Worm (Caenorhabditis elegans) whole organism, L4 larva: ENCODE results near the gene T12D8.5.

Experiments
- D1046.2 ChIP-seq: fragments of 200-800 bp; sonication (Bioruptor generic); IDR thresholded peaks from 2 replicates; pipeline ENCODE4 v1.3.6; 2022; ENCODE audit warnings: missing genetic modification characterization, missing compliant biosample characterization
- F10B5.3 ChIP-seq: sonication (generic microtip); optimal IDR thresholded peaks from 2 replicates; lab custom pipeline; 2016; ENCODE audit warnings: mild to moderate bottlenecking, missing genetic modification characterization, missing compliant biosample characterization
- F49E8.2 ChIP-seq: sonication (generic microtip); optimal IDR thresholded peaks from 2 replicates; lab custom pipeline; 2016; ENCODE audit warnings: missing compliant biosample characterization, mild to moderate bottlenecking, missing genetic modification characterization, borderline replicate concordance
- T20F7.1 ChIP-seq: fragments of 200-800 bp; sonication (Bioruptor generic); optimal IDR thresholded peaks from 2 replicates; lab custom pipeline; 2018; ENCODE audit warnings: mild to moderate bottlenecking, missing genetic modification characterization, missing compliant biosample characterization
- T26A8.4 ChIP-seq: fragments of 200-800 bp; sonication (Bioruptor generic); IDR thresholded peaks from 2 replicates; pipeline ENCODE4 v1.3.6; 2022; ENCODE audit warnings: missing genetic modification characterization, missing compliant biosample characterization
- Y105C5A.15 ChIP-seq: fragments of 200-800 bp; sonication (Bioruptor generic); IDR thresholded peaks from 2 replicates; pipeline ENCODE4 v1.3.6; 2022; ENCODE audit warnings: missing genetic modification characterization, missing compliant biosample characterization
- ama-1 ChIP-seq: fragments of 150-350 bp; optimal IDR thresholded peaks from 2 replicates; lab custom pipeline; 2014; ENCODE audit warnings: inconsistent platforms, mixed read lengths
- arid-1 ChIP-seq: fragments of 200-800 bp; sonication (Bioruptor generic); conservative IDR thresholded peaks from 2 replicates; pipeline ENCODE4 v1.3.6; 2022; ENCODE audit warnings: missing genetic modification reagents, missing genetic modification characterization, missing compliant biosample characterization
- ceh-20 ChIP-seq: fragments of 200-800 bp; sonication (Bioruptor generic); IDR thresholded peaks from 2 replicates; pipeline ENCODE4 v1.3.6; 2022; ENCODE audit warnings: missing genetic modification reagents, missing genetic modification characterization, missing compliant biosample characterization
- ceh-28 ChIP-seq: fragments of 150-350 bp; optimal IDR thresholded peaks from 2 replicates; lab custom pipeline; 2014; ENCODE audit warnings: missing biosample characterization, missing genetic modification reagents, missing genetic modification characterization
- ceh-32 ChIP-seq: sonication (generic microtip); optimal IDR thresholded peaks from 2 replicates; lab custom pipeline; 2016; ENCODE audit warnings: mild to moderate bottlenecking, missing genetic modification characterization, missing compliant biosample characterization; ENCODE audit not compliant: poor library complexity
- ceh-62 ChIP-seq: sonication (generic microtip); optimal IDR thresholded peaks from 2 replicates; lab custom pipeline; 2017; ENCODE audit warnings: missing biosample characterization, missing genetic modification characterization
- ceh-82 ChIP-seq: sonication (generic microtip); optimal IDR thresholded peaks from 2 replicates; lab custom pipeline; 2017; ENCODE audit warnings: missing biosample characterization, missing genetic modification characterization
- ces-1 ChIP-seq: fragments of 150-350 bp; sonication (generic microtip); optimal IDR thresholded peaks from 4 replicates; lab custom pipeline; 2014; ENCODE audit warnings: missing biosample characterization, missing genetic modification reagents, missing genetic modification characterization
- cey-2 ChIP-seq: sonication (generic microtip); optimal IDR thresholded peaks from 3 replicates; lab custom pipeline; 2017; ENCODE audit warnings: missing genetic modification characterization, mild to moderate bottlenecking, missing compliant biosample characterization, antibody characterized with exemption, borderline replicate concordance; ENCODE audit not compliant: insufficient read depth
- ctbp-1 ChIP-seq: fragments of 200-800 bp; sonication (Bioruptor generic); IDR thresholded peaks from 2 replicates; pipeline ENCODE4 v1.3.6; 2022; ENCODE audit warnings: missing genetic modification reagents, missing genetic modification characterization, missing compliant biosample characterization
- daf-12 ChIP-seq: fragments of 150-350 bp; optimal IDR thresholded peaks from 2 replicates; lab custom pipeline; 2014; ENCODE audit warnings: missing biosample characterization, missing genetic modification reagents, missing genetic modification characterization
- daf-16 ChIP-seq, 3 experiments: sonication (generic microtip); optimal IDR thresholded peaks; 2 replicates each; lab custom pipeline; 2016 to 2017; ENCODE audit warnings: missing genetic modification characterization in 3 of 3, missing genetic modification reagents in 3 of 3, mild to moderate bottlenecking in 2 of 3, missing compliant biosample characterization in 2 of 3, missing biosample characterization in 1 of 3, moderate library complexity in 1 of 3
- dmd-6 ChIP-seq: fragments of 200-800 bp; sonication (Bioruptor generic); IDR thresholded peaks from 2 replicates; pipeline ENCODE4 v1.3.6; 2022; ENCODE audit warnings: missing genetic modification reagents, missing genetic modification characterization, missing compliant biosample characterization
- dmd-8 ChIP-seq: fragments of 200-800 bp; sonication (Bioruptor generic); IDR thresholded peaks from 2 replicates; pipeline ENCODE4 v1.3.6; 2022; ENCODE audit warnings: missing genetic modification characterization, missing compliant biosample characterization
- hif-1 ChIP-seq, 2 experiments: sonication (generic microtip); optimal IDR thresholded peaks; 2 replicates each; lab custom pipeline; 2016 to 2017; ENCODE audit warnings: missing compliant biosample characterization in 2 of 2, missing genetic modification characterization in 2 of 2, missing genetic modification reagents in 2 of 2, missing genotype in 2 of 2, mild to moderate bottlenecking in 1 of 2
- hlh-30 ChIP-seq: sonication (generic microtip); optimal IDR thresholded peaks from 2 replicates; lab custom pipeline; 2017; ENCODE audit warnings: antibody characterized with exemption, mild to moderate bottlenecking, missing genetic modification characterization, missing compliant biosample characterization; ENCODE audit not compliant: insufficient read depth
- lin-1 ChIP-seq: fragments of 200-800 bp; sonication (Bioruptor generic); IDR thresholded peaks from 2 replicates; pipeline ENCODE4 v1.3.6; 2022; ENCODE audit warnings: missing genetic modification reagents, missing genetic modification characterization, missing compliant biosample characterization
- lin-13 ChIP-seq: fragments of 150-350 bp; optimal IDR thresholded peaks from 2 replicates; lab custom pipeline; 2014; ENCODE audit warnings: missing biosample characterization, missing genetic modification reagents, missing genetic modification characterization
- lin-38 ChIP-seq: fragments of 200-800 bp; sonication (Bioruptor generic); IDR thresholded peaks from 2 replicates; pipeline ENCODE4 v1.3.6; 2022; ENCODE audit warnings: missing genetic modification reagents, missing genetic modification characterization, missing compliant biosample characterization
- lin-39 ChIP-seq: fragments of 150-350 bp; optimal IDR thresholded peaks from 2 replicates; lab custom pipeline; 2014; ENCODE audit warnings: missing biosample characterization, missing genetic modification reagents, missing genetic modification characterization
- lir-3 ChIP-seq: sonication (generic microtip); optimal IDR thresholded peaks from 2 replicates; lab custom pipeline; 2016; ENCODE audit warnings: mild to moderate bottlenecking, missing genetic modification characterization, missing compliant biosample characterization
- madf-5 ChIP-seq, 2 experiments: fragments of 200-800 bp; sonication (Bioruptor generic); IDR thresholded peaks; 2 replicates each; pipeline ENCODE4 v1.3.6; 2022; ENCODE audit warnings: missing compliant biosample characterization in 2 of 2, missing genetic modification characterization in 2 of 2
- mdl-1 ChIP-seq, 2 experiments: fragments of 150-350 bp in 1 of 2; sonication (generic microtip) in 1 of 2; optimal IDR thresholded peaks; 2 replicates each; lab custom pipeline; 2014 to 2017; ENCODE audit warnings: missing biosample characterization in 2 of 2, missing genetic modification characterization in 2 of 2
- mdt-29 ChIP-seq: fragments of 200-800 bp; sonication (Bioruptor generic); IDR thresholded peaks from 2 replicates; pipeline ENCODE4 v1.3.6; 2022; ENCODE audit warnings: missing genetic modification reagents, missing genetic modification characterization, missing compliant biosample characterization
- mep-1 ChIP-seq: fragments of 150-350 bp; sonication (generic microtip); optimal IDR thresholded peaks from 3 replicates; lab custom pipeline; 2014; ENCODE audit warnings: missing biosample characterization, missing genetic modification characterization
- mxl-2 ChIP-seq: fragments of 200-800 bp; sonication (Bioruptor generic); conservative IDR thresholded peaks from 2 replicates; pipeline ENCODE4 v1.3.6; 2022; ENCODE audit warnings: missing genetic modification reagents, missing genetic modification characterization, missing compliant biosample characterization
- mxl-3 ChIP-seq: fragments of 200-800 bp; sonication (Bioruptor generic); optimal IDR thresholded peaks from 2 replicates; lab custom pipeline; 2018; ENCODE audit warnings: mild to moderate bottlenecking, missing genetic modification characterization, missing compliant biosample characterization
- nhr-111 ChIP-seq: fragments of 200-800 bp; sonication (Bioruptor generic); optimal IDR thresholded peaks from 2 replicates; lab custom pipeline; 2018; ENCODE audit warnings: mild to moderate bottlenecking, missing genetic modification characterization, missing compliant biosample characterization
- nhr-25 ChIP-seq: sonication (generic microtip); optimal IDR thresholded peaks from 2 replicates; lab custom pipeline; 2017; ENCODE audit warnings: missing genetic modification characterization, mild to moderate bottlenecking, missing compliant biosample characterization, antibody characterized with exemption, moderate library complexity, borderline replicate concordance; ENCODE audit not compliant: insufficient read depth
- nhr-42 ChIP-seq: fragments of 200-800 bp; sonication (Bioruptor generic); IDR thresholded peaks from 2 replicates; pipeline ENCODE4 v1.3.6; 2022; ENCODE audit warnings: missing genetic modification characterization, missing compliant biosample characterization
- nhr-6 ChIP-seq: fragments of 150-350 bp; optimal IDR thresholded peaks from 2 replicates; lab custom pipeline; 2014; ENCODE audit warnings: missing biosample characterization, missing genetic modification characterization
- nhr-77 ChIP-seq: fragments of 150-350 bp; optimal IDR thresholded peaks from 2 replicates; lab custom pipeline; 2014; ENCODE audit warnings: missing biosample characterization, missing genetic modification characterization
- rbr-2 ChIP-seq: sonication (generic microtip); optimal IDR thresholded peaks from 2 replicates; lab custom pipeline; 2016; ENCODE audit warnings: missing genotype, missing genetic modification characterization, missing compliant biosample characterization
- sdz-12 ChIP-seq: fragments of 200-800 bp; sonication (Bioruptor generic); optimal IDR thresholded peaks from 2 replicates; lab custom pipeline; 2018; ENCODE audit warnings: mild to moderate bottlenecking, missing genetic modification characterization, missing compliant biosample characterization
- skn-1 ChIP-seq: fragments of 150-350 bp; optimal IDR thresholded peaks from 2 replicates; lab custom pipeline; 2014; ENCODE audit warnings: missing biosample characterization, missing genetic modification characterization
- spr-1 ChIP-seq: sonication (generic microtip); optimal IDR thresholded peaks from 2 replicates; lab custom pipeline; 2016; ENCODE audit warnings: mild to moderate bottlenecking, missing genetic modification characterization, missing compliant biosample characterization
- spr-3 ChIP-seq: fragments of 200-800 bp; sonication (Bioruptor generic); optimal IDR thresholded peaks from 2 replicates; lab custom pipeline; 2018; ENCODE audit warnings: mild to moderate bottlenecking, missing genetic modification characterization, missing compliant biosample characterization
- tag-97 ChIP-seq: fragments of 200-800 bp; sonication (Bioruptor generic); IDR thresholded peaks from 2 replicates; pipeline ENCODE4 v1.3.6; 2022; ENCODE audit warnings: missing genetic modification characterization, missing compliant biosample characterization
- tra-1 ChIP-seq: fragments of 200-800 bp; sonication (Bioruptor generic); IDR thresholded peaks from 2 replicates; pipeline ENCODE4 v1.3.6; 2022; ENCODE audit warnings: missing genetic modification reagents, missing genetic modification characterization, missing compliant biosample characterization
- unc-130 ChIP-seq: sonication (generic microtip); optimal IDR thresholded peaks from 2 replicates; lab custom pipeline; 2016; ENCODE audit warnings: missing genetic modification reagents, missing genetic modification characterization, missing compliant biosample characterization
- unc-39 ChIP-seq: sonication (generic microtip); optimal IDR thresholded peaks from 2 replicates; lab custom pipeline; 2017; ENCODE audit warnings: missing biosample characterization, missing genetic modification characterization
- unc-62 ChIP-seq, 3 experiments: fragments of 150-350 bp in 1 of 3; sonication (generic microtip); optimal IDR thresholded peaks in 2 of 3; peaks in 1 of 3; 1 replicate in 1 of 3; 2 replicates in 2 of 3; lab custom pipeline; 2014 to 2017; ENCODE audit warnings: missing biosample characterization in 3 of 3, missing genetic modification characterization in 3 of 3, missing genetic modification reagents in 3 of 3, missing genotype in 1 of 3
- vab-7 ChIP-seq: fragments of 200-800 bp; sonication (Bioruptor generic); IDR thresholded peaks from 2 replicates; pipeline ENCODE4 v1.3.6; 2022; ENCODE audit warnings: missing genetic modification reagents, missing genetic modification characterization, missing compliant biosample characterization
- zfp-3 ChIP-seq: fragments of 200-800 bp; sonication (Bioruptor generic); conservative IDR thresholded peaks from 2 replicates; pipeline ENCODE4 v1.3.6; 2022; ENCODE audit warnings: missing genetic modification reagents, missing genetic modification characterization, missing compliant biosample characterization

Gene T12D8.5

DNA sequence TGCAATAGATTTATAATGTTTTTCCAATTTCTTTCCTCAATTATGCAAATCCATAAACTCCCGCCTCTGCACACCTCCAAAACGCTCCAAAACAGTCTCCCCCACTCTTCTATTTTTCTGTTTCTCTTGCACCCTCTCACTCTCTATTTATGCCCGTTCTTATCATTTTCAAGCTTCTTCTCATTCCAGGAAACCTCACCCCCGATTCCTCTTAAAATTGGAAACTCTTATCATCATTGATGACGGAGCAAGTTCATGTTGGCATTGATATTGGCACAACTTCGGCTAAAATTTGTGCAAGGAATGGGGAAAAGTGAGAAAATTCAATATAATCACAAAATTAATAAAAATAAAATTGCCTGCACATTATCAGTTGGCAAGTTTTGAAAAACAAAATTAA lies 18.8 kb downstream of the T12D8.5 start, which contains the start of gene shpk-1 (continued):
- TF ChIP-seq T26A8.4: 0 out of 2 replicates have a peak, but pooled peaks have one; percentile 41
- TF ChIP-seq lin-1 (GFP tag; lab: Robert Waterston, UW): peak; percentile 37; the same call in 1 of the 2 replicates
- no peak for TF ChIP-seq ceh-20
- no peak for TF ChIP-seq mdl-1 (tag; optimal IDR thresholded peaks at IDR 0.05; lab: Kevin White, UChicago)
- no peak for TF ChIP-seq rbr-2
- TF ChIP-seq dmd-8 (GFP tag; lab: Robert Waterston, UW): no peak
- no peak for TF ChIP-seq lin-13 (GFP tag; lab: Kevin White, UChicago)
- TF ChIP-seq nhr-25 (tag; lab: Kevin White, UChicago): no peak
- no peak for TF ChIP-seq spr-1 (tag; lab: Kevin White, UChicago)
- no peak for TF ChIP-seq unc-39 (tag; lab: Kevin White, UChicago)
- TF ChIP-seq ceh-32 (tag; lab: Kevin White, UChicago): no peak
- TF ChIP-seq ctbp-1 (GFP tag; lab: Robert Waterston, UW): no peak
- no peak for TF ChIP-seq ama-1
- TF ChIP-seq mdt-29 (GFP tag; lab: Robert Waterston, UW): no peak
- no peak for TF ChIP-seq ceh-62 (tag; lab: Kevin White, UChicago)
- peak; percentile 13; the same call in 1 of the 2 replicates for TF ChIP-seq lin-38 (GFP tag; lab: Robert Waterston, UW)
- TF ChIP-seq nhr-6 (tag; lab: Kevin White, UChicago): no peak
- no peak for TF ChIP-seq arid-1 (GFP tag; lab: Robert Waterston, UW)
- TF ChIP-seq Y105C5A.15 (GFP tag; lab: Robert Waterston, UW): no peak
- no peak for TF ChIP-seq unc-130
- no peak for TF ChIP-seq F49E8.2 (tag; lab: Kevin White, UChicago)
- no peak for TF ChIP-seq F10B5.3 (tag; lab: Kevin White, UChicago)
- no peak for TF ChIP-seq hlh-30
- no peak for TF ChIP-seq nhr-111 (GFP tag; lab: Kevin White, UChicago)
- TF ChIP-seq dmd-6 (GFP tag; lab: Robert Waterston, UW): peak; percentile 84
- no peak for TF ChIP-seq mxl-2 (GFP tag; lab: Robert Waterston, UW)
- TF ChIP-seq vab-7: no peak
- no peak for TF ChIP-seq zfp-3
- no peak for TF ChIP-seq daf-12 (tag; lab: Kevin White, UChicago)
- no peak for TF ChIP-seq sdz-12 (GFP tag; lab: Kevin White, UChicago)
- no peak for TF ChIP-seq nhr-42 (GFP tag; lab: Robert Waterston, UW)
- TF ChIP-seq D1046.2: no peak
- TF ChIP-seq ces-1 (GFP tag; lab: Kevin White, UChicago): no peak
- no peak for TF ChIP-seq nhr-77 (tag; lab: Kevin White, UChicago)
- no peak for TF ChIP-seq T20F7.1 (GFP tag; lab: Kevin White, UChicago)
- peak in 1 of 2 experiments; percentile 32 for TF ChIP-seq daf-16 (GFP tag; optimal IDR thresholded peaks at IDR 0.05; lab: Kevin White, UChicago)
- peak; percentile 71 for TF ChIP-seq daf-16 (tag; optimal IDR thresholded peaks at IDR 0.05; lab: Kevin White, UChicago)
- TF ChIP-seq hif-1 (tag; optimal IDR thresholded peaks at IDR 0.05; lab: Kevin White, UChicago): no peak
- TF ChIP-seq madf-5 (GFP tag; IDR thresholded peaks at IDR 0.05; lab: Robert Waterston, UW): no peak
- TF ChIP-seq cey-2: no peak
- no peak for TF ChIP-seq tra-1 (GFP tag; lab: Robert Waterston, UW)
- TF ChIP-seq tag-97 (GFP tag; lab: Robert Waterston, UW): no peak
- TF ChIP-seq ceh-82 (tag; lab: Kevin White, UChicago): no peak
- no peak for TF ChIP-seq spr-3 (GFP tag; lab: Kevin White, UChicago)
- TF ChIP-seq mep-1: no peak
- TF ChIP-seq mxl-3 (GFP tag; lab: Kevin White, UChicago): no peak
- no peak for TF ChIP-seq lir-3 (tag; lab: Kevin White, UChicago)
- no peak for TF ChIP-seq ceh-28 (tag; lab: Kevin White, UChicago)
- no peak for TF ChIP-seq unc-62 (GFP tag; optimal IDR thresholded peaks at IDR 0.05 in 1 of 2; lab: Kevin White, UChicago)
- no peak for TF ChIP-seq unc-62 (tag; optimal IDR thresholded peaks at IDR 0.05; lab: Kevin White, UChicago)
- no peak for TF ChIP-seq lin-39 (tag; lab: Kevin White, UChicago)
- no peak for TF ChIP-seq skn-1 (tag; lab: Kevin White, UChicago)
